Worm (Caenorhabditis elegans) whole organism, early embryonic: ENCODE measurements around the gene mmaa-1.

ENCODE experiments used
- B0310.2 ChIP-seq: sonication (generic microtip); optimal IDR thresholded peaks from 2 replicates; lab custom pipeline; 2016; ENCODE audit warnings: mild to moderate bottlenecking, missing genetic modification characterization, missing compliant biosample characterization
- F13C5.2 ChIP-seq: sonication (generic microtip); optimal IDR thresholded peaks from 2 replicates; lab custom pipeline; 2017; ENCODE audit warnings: mild to moderate bottlenecking, missing genetic modification characterization, inconsistent platforms, missing compliant biosample characterization
- ama-1 ChIP-seq: fragments of 150-350 bp; optimal IDR thresholded peaks from 2 replicates; lab custom pipeline; 2014
- ets-7 ChIP-seq: sonication (generic microtip); optimal IDR thresholded peaks from 2 replicates; lab custom pipeline; 2016; ENCODE audit warnings: missing genotype, missing genetic modification characterization, missing compliant biosample characterization
- flt-1 ChIP-seq: fragments of 200-800 bp; sonication (Bioruptor generic); IDR thresholded peaks from 2 replicates; pipeline ENCODE4 v1.3.6; 2022; ENCODE audit warnings: missing genetic modification characterization, missing compliant biosample characterization
- hmbx-1 ChIP-seq: sonication (generic microtip); optimal IDR thresholded peaks from 2 replicates; lab custom pipeline; 2016; ENCODE audit warnings: mild to moderate bottlenecking, missing genetic modification characterization, missing compliant biosample characterization
- hmg-4 ChIP-seq: fragments of 200-800 bp; sonication (Bioruptor generic); optimal IDR thresholded peaks from 2 replicates; lab custom pipeline; 2018; ENCODE audit warnings: mild to moderate bottlenecking, missing genetic modification characterization, missing compliant biosample characterization
- sea-1 ChIP-seq: fragments of 200-800 bp; sonication (Bioruptor generic); conservative IDR thresholded peaks from 2 replicates; pipeline ENCODE4 v1.3.6; 2022; ENCODE audit warnings: missing genetic modification characterization, missing compliant biosample characterization
- tbx-11 ChIP-seq: fragments of 200-800 bp; sonication (Bioruptor generic); IDR thresholded peaks from 2 replicates; pipeline ENCODE4 v1.3.6; 2022; ENCODE audit warnings: missing genetic modification characterization, missing compliant biosample characterization

DNA sequence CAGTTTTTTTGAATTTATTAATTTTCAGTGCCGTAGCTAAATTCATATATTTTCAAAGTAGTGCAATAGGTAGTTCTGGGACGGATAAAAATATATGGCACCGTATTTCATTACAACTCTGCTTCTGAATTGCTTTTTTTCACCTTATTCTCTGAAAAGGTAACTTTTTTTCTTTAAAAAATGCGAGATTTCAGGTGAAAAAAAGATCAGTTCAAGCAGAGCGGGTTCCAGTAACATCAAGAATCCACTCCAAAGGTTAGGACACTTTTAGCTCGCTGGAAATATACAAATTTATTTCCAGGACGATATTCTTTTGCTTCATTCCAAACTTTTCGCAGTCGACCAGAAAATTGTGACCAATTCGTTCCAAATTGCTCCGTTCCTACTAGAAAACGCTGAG, 47.1 kb upstream of the mmaa-1 start, which contains the start of gene T07F8.1:
- TF ChIP-seq B0310.2 (tag; lab: Kevin White, UChicago) (no peak), ama-1 (lab: Kevin White, UChicago) (no peak), ets-7 (no peak), tbx-11 (no peak), F13C5.2 (no peak), flt-1 (GFP tag; lab: Robert Waterston, UW) (no peak), hmbx-1 (tag; lab: Kevin White, UChicago) (no peak), hmg-4 (GFP tag; lab: Kevin White, UChicago) (no peak), sea-1 (GFP tag; lab: Robert Waterston, UW) (no peak)
